Worm (Caenorhabditis elegans) whole organism, mixed stage, embryonic: Measurements from ENCODE around the gene F16B4.7.

Experiments
- blmp-1 ChIP-seq: fragments of 150-350 bp; optimal IDR thresholded peaks from 2 replicates; lab custom pipeline; 2014; ENCODE audit warnings: missing biosample characterization, missing genetic modification characterization
- ceh-39 ChIP-seq: fragments of 150-350 bp; optimal IDR thresholded peaks from 2 replicates; lab custom pipeline; 2014; ENCODE audit warnings: missing biosample characterization, missing genetic modification characterization
- ces-1 ChIP-seq: fragments of 150-350 bp; optimal IDR thresholded peaks from 2 replicates; lab custom pipeline; 2014; ENCODE audit warnings: missing biosample characterization, missing genetic modification reagents, missing genetic modification characterization
- elt-3 ChIP-seq: fragments of 150-350 bp; optimal IDR thresholded peaks from 2 replicates; lab custom pipeline; 2014; ENCODE audit warnings: missing biosample characterization, missing genetic modification characterization
- lin-32 ChIP-seq: fragments of 200-800 bp; sonication (Bioruptor generic); optimal IDR thresholded peaks from 2 replicates; lab custom pipeline; 2018; ENCODE audit warnings: mild to moderate bottlenecking, missing genetic modification characterization, missing compliant biosample characterization
- lsy-2 ChIP-seq: fragments of 150-350 bp; optimal IDR thresholded peaks from 2 replicates; lab custom pipeline; 2014; ENCODE audit warnings: missing biosample characterization, missing genetic modification characterization
- nhr-12 ChIP-seq: fragments of 150-350 bp; optimal IDR thresholded peaks from 2 replicates; lab custom pipeline; 2014; ENCODE audit warnings: missing biosample characterization, missing genetic modification characterization
- nhr-2 ChIP-seq: fragments of 150-350 bp; optimal IDR thresholded peaks from 2 replicates; lab custom pipeline; 2014; ENCODE audit warnings: missing biosample characterization, missing genetic modification characterization
- nhr-237 ChIP-seq: fragments of 150-350 bp; optimal IDR thresholded peaks from 2 replicates; lab custom pipeline; 2014; ENCODE audit warnings: missing biosample characterization, missing genetic modification characterization
- nhr-28 ChIP-seq: fragments of 150-350 bp; optimal IDR thresholded peaks from 2 replicates; lab custom pipeline; 2014; ENCODE audit warnings: missing biosample characterization, missing genetic modification characterization
- nhr-76 ChIP-seq: sonication (generic microtip); optimal IDR thresholded peaks from 2 replicates; lab custom pipeline; 2017; ENCODE audit warnings: missing biosample characterization, missing genetic modification characterization
- snpc-4 ChIP-seq: fragments of 150-350 bp; optimal IDR thresholded peaks from 2 replicates; lab custom pipeline; 2014; ENCODE audit warnings: missing biosample characterization, missing genetic modification characterization
- unc-62 ChIP-seq: fragments of 150-350 bp; optimal IDR thresholded peaks from 2 replicates; lab custom pipeline; 2014; ENCODE audit warnings: missing biosample characterization, missing genetic modification reagents, missing genetic modification characterization
- ztf-11 ChIP-seq: fragments of 150-350 bp; optimal IDR thresholded peaks from 2 replicates; lab custom pipeline; 2014; ENCODE audit warnings: missing biosample characterization, missing genetic modification characterization

DNA sequence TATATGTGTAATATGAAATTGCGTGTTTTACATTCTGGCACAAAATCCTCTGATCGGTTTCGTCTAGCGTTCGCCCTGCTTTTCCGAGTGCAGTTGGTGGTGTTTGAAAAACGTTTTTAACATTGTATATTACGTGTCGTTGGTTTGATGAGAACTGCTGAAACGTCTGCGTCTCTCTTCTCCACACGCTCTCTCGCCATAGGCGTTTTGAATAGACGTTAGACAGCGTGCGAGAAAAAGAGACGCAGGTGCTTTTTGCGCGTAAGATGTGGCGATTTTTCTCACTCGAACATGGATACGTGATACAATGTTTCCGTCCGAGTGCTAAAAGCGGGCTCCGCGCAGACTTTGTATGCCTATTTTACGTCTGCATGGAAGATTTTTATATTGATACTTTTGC is 35.0 kb downstream of the F16B4.7 start:
- TF ChIP-seq elt-3 (tag; lab: Kevin White, UChicago) (no peak), unc-62 (GFP tag; lab: Kevin White, UChicago) (no peak), nhr-28 (tag; lab: Kevin White, UChicago) (no peak), nhr-237 (no peak), snpc-4 (tag; lab: Kevin White, UChicago) (no peak), ztf-11 (tag; lab: Kevin White, UChicago) (no peak), nhr-76 (tag; lab: Kevin White, UChicago) (no peak), blmp-1 (no peak), lsy-2 (tag; lab: Kevin White, UChicago) (no peak), ces-1 (no peak), nhr-12 (tag; lab: Kevin White, UChicago) (no peak), nhr-2 (tag; lab: Kevin White, UChicago) (no peak), lin-32 (GFP tag; lab: Kevin White, UChicago) (no peak), ceh-39 (no peak)
